Fruit fly (Drosophila melanogaster) whole organism, wandering third instar larva: ENCODE measurements around the gene Atat.

Source experiments
- Abd-B ChIP-seq: fragments of >200 bp; optimal IDR thresholded peaks from 2 replicates; lab custom pipeline; 2017; ENCODE audit warnings: missing biosample characterization, missing genetic modification characterization
- CG32264 ChIP-seq: fragments of 200-800 bp; sonication (Bioruptor generic); optimal IDR thresholded peaks from 2 replicates; lab custom pipeline; 2016; ENCODE audit warnings: missing biosample characterization, missing genetic modification characterization
- CG9705 ChIP-seq: fragments of 200-800 bp; sonication (Bioruptor generic); optimal IDR thresholded peaks from 2 replicates; lab custom pipeline; 2018; ENCODE audit warnings: missing biosample characterization, mild to moderate bottlenecking, missing genetic modification characterization
- Dfd ChIP-seq: fragments of >200 bp; optimal IDR thresholded peaks from 2 replicates; lab custom pipeline; 2017; ENCODE audit warnings: missing biosample characterization, missing genetic modification characterization
- Dif ChIP-seq: fragments of 200-275, 200-300 bp; sonication (Bioruptor generic); optimal IDR thresholded peaks from 2 replicates; lab custom pipeline; 2018; ENCODE audit warnings: missing biosample characterization, missing genetic modification characterization; ENCODE audit not compliant: partially characterized antibody
- GATAd ChIP-seq: sonication (Bioruptor generic); optimal IDR thresholded peaks from 2 replicates; lab custom pipeline; 2016; ENCODE audit warnings: missing biosample characterization, missing genetic modification characterization
- HLH106 ChIP-seq: fragments of 200-800 bp; optimal IDR thresholded peaks from 3 replicates; lab custom pipeline; 2019; ENCODE audit warnings: missing biosample characterization, mild to moderate bottlenecking, missing genetic modification characterization, moderate library complexity
- Hnf4 ChIP-seq: fragments of 200-800 bp; sonication (Bioruptor generic); optimal IDR thresholded peaks from 2 replicates; lab custom pipeline; 2016; ENCODE audit warnings: missing biosample characterization, mild to moderate bottlenecking, missing genetic modification characterization
- Hr78 ChIP-seq: fragments of >200 bp; optimal IDR thresholded peaks from 2 replicates; lab custom pipeline; 2017; ENCODE audit warnings: missing biosample characterization, missing genetic modification characterization
- Hr83 ChIP-seq: fragments of 200-300 bp; sonication (Bioruptor generic); optimal IDR thresholded peaks from 2 replicates; lab custom pipeline; 2016; ENCODE audit warnings: missing biosample characterization, mild to moderate bottlenecking, missing genetic modification characterization, moderate library complexity; ENCODE audit not compliant: poor library complexity, severe bottlenecking
- Jra ChIP-seq: sonication (Bioruptor generic); optimal IDR thresholded peaks from 2 replicates; lab custom pipeline; 2016; ENCODE audit warnings: missing biosample characterization, missing genetic modification characterization
- Mio ChIP-seq: sonication (Bioruptor generic); optimal IDR thresholded peaks from 2 replicates; lab custom pipeline; 2016; ENCODE audit warnings: missing biosample characterization, missing genetic modification characterization
- Myc ChIP-seq: fragments of >200 bp; optimal IDR thresholded peaks from 2 replicates; lab custom pipeline; 2017
- N ChIP-seq: fragments of >200 bp; optimal IDR thresholded peaks from 2 replicates; lab custom pipeline; 2018; ENCODE audit warnings: missing biosample characterization, missing external identifiers, missing genetic modification characterization
- OdsH ChIP-seq: fragments of 200-800 bp; sonication (Bioruptor generic); optimal IDR thresholded peaks from 2 replicates; lab custom pipeline; 2016; ENCODE audit warnings: missing biosample characterization, mild to moderate bottlenecking, missing genetic modification characterization
- Rel ChIP-seq, 2 experiments: fragments of 200-800 bp; sonication (Bioruptor generic) in 1 of 2; optimal IDR thresholded peaks; 2 replicates in 1 of 2; 3 replicates in 1 of 2; lab custom pipeline; 2016 to 2019; ENCODE audit warnings: mild to moderate bottlenecking in 2 of 2, missing biosample characterization in 2 of 2, missing genetic modification characterization in 2 of 2, moderate library complexity in 1 of 2
- Sp1 ChIP-seq: fragments of 200-800 bp; sonication (Bioruptor generic); optimal IDR thresholded peaks from 3 replicates; lab custom pipeline; 2019; ENCODE audit warnings: missing biosample characterization, mild to moderate bottlenecking, missing genetic modification characterization, moderate library complexity
- Vsx2 ChIP-seq: fragments of 200-300, 225-300 bp; sonication (Bioruptor generic); optimal IDR thresholded peaks from 2 replicates; lab custom pipeline; 2018; ENCODE audit warnings: missing biosample characterization, missing genetic modification characterization; ENCODE audit not compliant: partially characterized antibody
- br ChIP-seq: fragments of 200-800 bp; sonication (Bioruptor generic); optimal IDR thresholded peaks from 2 replicates; lab custom pipeline; 2016; ENCODE audit warnings: missing biosample characterization, missing genetic modification characterization
- brk ChIP-seq: fragments of 200-800 bp; sonication (Bioruptor generic); optimal IDR thresholded peaks from 2 replicates; lab custom pipeline; 2016; ENCODE audit warnings: missing biosample characterization, mild to moderate bottlenecking, missing genetic modification characterization
- dl ChIP-seq, 2 experiments: fragments of 175-275, 200-275 bp in 1 of 2; fragments of 200-275 bp in 1 of 2; sonication (Bioruptor generic); optimal IDR thresholded peaks; lab custom pipeline; 2018; ENCODE audit warnings: mild to moderate bottlenecking in 2 of 2, missing biosample characterization in 2 of 2, missing genetic modification characterization in 2 of 2, moderate library complexity in 2 of 2; ENCODE audit not compliant: partially characterized antibody in 2 of 2, insufficient read depth in 1 of 2
- dmrt93B ChIP-seq: fragments of 200-800 bp; sonication (Bioruptor generic); optimal IDR thresholded peaks from 2 replicates; lab custom pipeline; 2018; ENCODE audit warnings: missing biosample characterization, mild to moderate bottlenecking, missing genetic modification characterization
- ey ChIP-seq: fragments of 200-800 bp; sonication (Bioruptor generic); optimal IDR thresholded peaks from 2 replicates; lab custom pipeline; 2016; ENCODE audit warnings: missing biosample characterization, missing genetic modification characterization
- foxo ChIP-seq, 2 experiments: fragments of 200-800 bp; sonication (Bioruptor generic); optimal IDR thresholded peaks; 2 replicates in 1 of 2; 3 replicates in 1 of 2; lab custom pipeline; 2016 to 2017; ENCODE audit warnings: missing biosample characterization in 2 of 2, missing genetic modification characterization in 2 of 2
- fru ChIP-seq: fragments of 200-800 bp; sonication (Bioruptor generic); optimal IDR thresholded peaks from 3 replicates; lab custom pipeline; 2016; ENCODE audit warnings: missing biosample characterization, mild to moderate bottlenecking, missing genetic modification characterization
- h ChIP-seq: fragments of 200-800 bp; sonication (Bioruptor generic); optimal IDR thresholded peaks from 3 replicates; lab custom pipeline; 2016; ENCODE audit warnings: missing biosample characterization, mild to moderate bottlenecking, missing genetic modification characterization
- jim ChIP-seq: fragments of 175-275, 200-325 bp; sonication (Bioruptor generic); optimal IDR thresholded peaks from 2 replicates; lab custom pipeline; 2016; ENCODE audit warnings: missing biosample characterization, mild to moderate bottlenecking, missing genetic modification characterization
- lola ChIP-seq: fragments of >200 bp; optimal IDR thresholded peaks from 2 replicates; lab custom pipeline; 2017; ENCODE audit warnings: missing biosample characterization, missing genetic modification characterization
- pan ChIP-seq: fragments of >200 bp; optimal IDR thresholded peaks from 2 replicates; lab custom pipeline; 2017
- psq ChIP-seq: fragments of 200-800 bp; sonication (Bioruptor generic); optimal IDR thresholded peaks from 3 replicates; lab custom pipeline; 2017; ENCODE audit warnings: missing biosample characterization, mild to moderate bottlenecking, missing genetic modification characterization, moderate library complexity
- rgr ChIP-seq: fragments of 200-800 bp; sonication (Bioruptor generic); optimal IDR thresholded peaks from 3 replicates; lab custom pipeline; 2016; ENCODE audit warnings: missing biosample characterization, mild to moderate bottlenecking, missing genetic modification characterization
- sage ChIP-seq: fragments of 200-800 bp; sonication (Bioruptor generic); optimal IDR thresholded peaks from 2 replicates; lab custom pipeline; 2016; ENCODE audit warnings: missing biosample characterization, mild to moderate bottlenecking, missing genetic modification characterization
- sv ChIP-seq: fragments of 200-800 bp; sonication (Bioruptor generic); optimal IDR thresholded peaks from 3 replicates; lab custom pipeline; 2016; ENCODE audit warnings: missing biosample characterization, missing genetic modification characterization
- tai ChIP-seq: sonication (Bioruptor generic); optimal IDR thresholded peaks from 2 replicates; lab custom pipeline; 2016; ENCODE audit warnings: missing biosample characterization, missing genetic modification characterization
- usp ChIP-seq: fragments of >200 bp; optimal IDR thresholded peaks from 2 replicates; lab custom pipeline; 2017; ENCODE audit warnings: missing biosample characterization, missing genetic modification characterization
- woc ChIP-seq: sonication (Bioruptor generic); optimal IDR thresholded peaks from 2 replicates; lab custom pipeline; 2016; ENCODE audit warnings: missing biosample characterization, mild to moderate bottlenecking, missing genetic modification characterization

Atat gene

DNA sequence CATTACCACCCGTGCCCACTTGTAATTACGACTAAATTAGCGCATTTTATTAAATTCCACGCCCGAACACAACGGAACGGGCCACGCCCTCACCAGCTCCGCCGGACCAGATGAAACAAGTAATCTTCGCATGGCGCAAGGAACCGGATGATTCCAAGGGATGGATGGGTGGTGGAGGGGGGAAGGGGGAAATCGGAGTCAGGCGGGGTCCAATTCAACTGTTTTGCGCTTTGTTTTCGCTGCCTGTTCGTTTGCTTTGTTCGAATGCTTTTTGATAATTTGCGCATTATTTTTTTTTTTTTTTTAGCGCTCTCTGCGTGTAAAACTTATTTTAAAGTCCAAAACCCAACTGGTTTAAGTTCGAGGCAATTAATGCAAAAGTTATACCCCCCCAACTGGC is 29.9 kb downstream of the Atat start:
- TF ChIP-seq brk (GFP tag; lab: Kevin White, UChicago) = no peak
- no peak for TF ChIP-seq Hr78 (GFP tag; lab: Kevin White, UChicago)
- TF ChIP-seq Sp1 (GFP tag; lab: Kevin White, UChicago) = no peak
- TF ChIP-seq Abd-B (GFP tag; lab: Kevin White, UChicago) = no peak
- no peak for TF ChIP-seq sv (GFP tag; lab: Kevin White, UChicago)
- no peak for TF ChIP-seq Mio (GFP tag; lab: Kevin White, UChicago)
- no peak for TF ChIP-seq usp (GFP tag; lab: Kevin White, UChicago)
- no peak for TF ChIP-seq GATAd (GFP tag; lab: Kevin White, UChicago)
- peak; percentile 8 for TF ChIP-seq Dfd (GFP tag; lab: Kevin White, UChicago)
- TF ChIP-seq psq = peak; percentile 76
- no peak for TF ChIP-seq jim
- TF ChIP-seq, all 38 proteins: peak for 2

DNA sequence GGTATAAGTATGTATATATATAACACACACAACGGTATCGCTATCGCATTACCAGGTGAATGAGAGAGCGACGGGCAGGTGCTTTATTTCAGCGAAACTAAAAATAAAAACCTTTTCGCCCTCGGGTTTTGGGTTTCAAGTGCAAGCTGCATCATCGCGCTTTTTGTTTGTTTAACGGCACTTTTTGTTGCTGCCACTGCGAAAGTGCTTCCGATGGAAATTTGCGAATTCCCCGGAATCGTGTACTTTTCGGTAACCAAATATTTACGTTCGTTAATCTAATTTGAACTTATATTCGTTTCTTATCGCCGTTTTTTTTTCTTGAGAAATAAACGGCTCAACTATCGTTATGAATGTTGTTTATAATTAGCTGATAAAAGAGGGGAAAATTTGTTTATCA is 30.5 kb downstream of the Atat start:
- TF ChIP-seq CG32264 (no peak), rgr (GFP tag; lab: Kevin White, UChicago) (no peak), Rel (GFP tag; optimal IDR thresholded peaks at IDR 0.05; lab: Kevin White, UChicago) (no peak), Rel (tag; optimal IDR thresholded peaks at IDR 0.05; lab: Kevin White, UChicago) (peak; percentile 98), h (no peak)

DNA sequence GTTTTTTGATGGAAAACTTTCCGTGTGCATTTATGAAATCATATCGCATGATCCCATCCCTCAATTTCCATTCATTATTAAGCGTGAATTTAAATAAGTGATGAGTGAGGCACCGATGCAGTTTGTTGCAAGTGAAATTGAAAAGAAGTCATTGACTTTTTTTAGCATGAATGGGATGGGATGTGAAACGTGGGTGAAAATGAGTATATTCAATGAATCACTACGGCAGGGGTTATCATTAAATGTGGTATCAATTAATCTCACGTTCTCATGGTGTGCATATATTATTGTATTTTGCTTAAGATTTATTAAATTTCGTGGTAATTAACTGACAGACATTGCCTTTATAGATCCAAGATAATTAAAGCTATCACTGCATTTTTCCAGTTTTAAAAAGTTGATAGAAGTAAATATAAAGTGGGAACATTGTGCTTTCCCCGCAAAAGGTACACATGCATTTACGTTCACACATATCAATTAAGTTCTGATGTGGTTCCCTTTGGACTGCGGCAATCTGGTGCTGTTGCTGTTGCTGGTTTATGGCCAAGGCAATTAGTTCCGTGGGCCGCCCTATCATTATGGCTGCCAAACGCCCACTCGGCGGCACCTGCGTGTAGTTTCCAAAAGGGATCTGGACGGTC is 35.1 kb downstream of the Atat start:
- TF ChIP-seq Rel (GFP tag; optimal IDR thresholded peaks at IDR 0.05; lab: Kevin White, UChicago) (no peak), Rel (tag; optimal IDR thresholded peaks at IDR 0.05; lab: Kevin White, UChicago) (peak; percentile 87), Hnf4 (GFP tag; lab: Kevin White, UChicago) (no peak)

DNA sequence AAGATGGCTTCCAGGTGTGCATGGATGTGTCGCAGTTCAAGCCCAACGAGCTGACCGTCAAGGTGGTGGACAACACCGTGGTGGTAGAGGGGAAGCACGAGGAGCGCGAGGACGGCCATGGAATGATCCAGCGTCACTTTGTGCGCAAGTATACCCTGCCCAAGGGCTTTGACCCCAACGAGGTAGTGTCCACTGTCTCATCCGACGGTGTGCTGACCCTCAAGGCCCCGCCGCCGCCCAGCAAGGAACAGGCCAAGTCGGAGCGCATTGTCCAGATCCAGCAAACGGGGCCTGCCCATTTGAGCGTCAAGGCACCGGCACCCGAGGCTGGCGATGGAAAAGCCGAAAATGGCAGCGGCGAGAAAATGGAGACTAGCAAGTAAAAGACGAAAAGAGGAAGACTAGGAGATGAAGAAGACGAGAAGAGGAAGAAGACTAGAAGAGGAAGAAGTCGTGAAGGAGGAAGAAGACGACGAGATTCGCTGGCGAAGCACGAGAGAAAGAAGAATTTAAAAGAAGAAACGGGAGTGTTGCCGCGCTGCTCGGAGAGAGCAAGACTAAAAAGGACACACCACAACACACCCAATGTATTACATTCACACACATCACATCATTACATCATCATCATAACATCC is 42.0 kb downstream of the Atat start:
- no peak for TF ChIP-seq Dfd (GFP tag; lab: Kevin White, UChicago)
- no peak for TF ChIP-seq Dif (GFP tag; lab: Kevin White, UChicago)
- TF ChIP-seq CG9705 (GFP tag; lab: Kevin White, UChicago) = no peak
- peak; percentile 54 for TF ChIP-seq psq
- no peak for TF ChIP-seq CG32264

DNA sequence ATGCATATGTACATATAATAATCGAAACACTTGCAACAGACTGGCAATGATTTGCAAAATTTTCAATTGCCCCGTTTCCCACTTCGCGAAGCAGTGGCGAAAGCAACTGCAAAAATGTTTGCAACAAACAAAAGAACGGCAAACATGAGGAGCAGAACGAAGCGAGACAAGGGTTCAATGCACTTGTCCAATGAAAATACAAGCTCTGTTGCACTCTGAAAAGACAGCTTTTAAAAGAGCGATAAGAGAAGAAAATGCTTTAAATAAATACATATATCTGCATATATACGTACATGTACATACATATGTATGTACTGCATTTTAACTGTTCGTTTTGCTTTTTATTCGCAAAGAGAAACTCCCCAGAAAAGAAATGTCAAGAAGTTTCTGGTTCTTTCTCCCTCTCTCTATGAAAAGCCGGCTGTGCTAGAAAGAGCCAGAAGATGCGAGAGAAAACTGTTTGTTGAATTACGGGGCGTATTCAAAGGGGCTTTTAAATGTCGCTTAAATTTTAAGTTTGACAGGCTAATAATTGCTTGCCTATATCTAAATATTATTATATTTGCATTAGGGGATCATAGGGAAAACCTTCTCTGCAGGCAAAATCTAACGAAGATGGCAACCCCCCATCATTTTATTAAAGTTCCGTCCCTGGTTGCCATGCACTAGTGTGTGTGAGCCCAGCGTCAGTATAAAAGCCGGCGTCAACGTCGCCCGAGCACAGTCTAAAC is 43.0 kb downstream of the Atat start, which contains the start of gene Hsp27:
Gene Hsp27, plus strand, starts transcription at position 719 of the 731 bp plus-strand sequence.
- TF ChIP-seq dmrt93B (GFP tag; lab: Kevin White, UChicago) (peak; percentile 100), OdsH (GFP tag; lab: Kevin White, UChicago) (peak; percentile 100), Mio (GFP tag; lab: Kevin White, UChicago) (peak; percentile 93), psq (peak; percentile 100), Dif (GFP tag; lab: Kevin White, UChicago) (no peak), brk (GFP tag; lab: Kevin White, UChicago) (peak; percentile 98), Myc (no peak), Dfd (GFP tag; lab: Kevin White, UChicago) (no peak), h (peak; percentile 100), Sp1 (GFP tag; lab: Kevin White, UChicago) (peak; percentile 100), tai (peak; percentile 96), foxo (GFP tag; optimal IDR thresholded peaks at IDR 0.05; lab: Kevin White, UChicago) (peak; percentile 97 to 100), N (no peak), GATAd (GFP tag; lab: Kevin White, UChicago) (peak; percentile 96), jim (peak; percentile 78), sage (GFP tag; lab: Kevin White, UChicago) (peak; percentile 99), rgr (GFP tag; lab: Kevin White, UChicago) (peak; percentile 100), lola (GFP tag; lab: Kevin White, UChicago) (no peak), ey (GFP tag; lab: Kevin White, UChicago) (peak; percentile 99), br (GFP tag; lab: Kevin White, UChicago) (peak; percentile 100), HLH106 (peak; percentile 100), Hr83 (GFP tag; lab: Kevin White, UChicago) (peak; percentile 99), CG9705 (GFP tag; lab: Kevin White, UChicago) (peak; percentile 98), Abd-B (GFP tag; lab: Kevin White, UChicago) (no peak), sv (GFP tag; lab: Kevin White, UChicago) (peak; percentile 96), fru (peak; percentile 100), dl (GFP tag; optimal IDR thresholded peaks at IDR 0.05; lab: Kevin White, UChicago; ENCODE audit: insufficient read depth in 1 of 2, partially characterized antibody in 2 of 2) (no peak), CG32264 (peak; percentile 99), Vsx2 (GFP tag; lab: Kevin White, UChicago) (no peak), pan (no peak), woc (GFP tag; lab: Kevin White, UChicago) (peak; percentile 100), Hr78 (GFP tag; lab: Kevin White, UChicago) (no peak), Jra (GFP tag; lab: Kevin White, UChicago) (peak; percentile 98), usp (GFP tag; lab: Kevin White, UChicago) (no peak)
